Worm (Caenorhabditis elegans) whole organism, L4 larva: ENCODE measurements around the gene C06A12.3.

ENCODE experiments used
- D1046.2 ChIP-seq: fragments of 200-800 bp; sonication (Bioruptor generic); IDR thresholded peaks from 2 replicates; pipeline ENCODE4 v1.3.6; 2022; ENCODE audit warnings: missing genetic modification characterization, missing compliant biosample characterization
- arid-1 ChIP-seq: fragments of 200-800 bp; sonication (Bioruptor generic); conservative IDR thresholded peaks from 2 replicates; pipeline ENCODE4 v1.3.6; 2022; ENCODE audit warnings: missing genetic modification reagents, missing genetic modification characterization, missing compliant biosample characterization
- ceh-82 ChIP-seq: sonication (generic microtip); optimal IDR thresholded peaks from 2 replicates; lab custom pipeline; 2017; ENCODE audit warnings: missing biosample characterization, missing genetic modification characterization
- ces-1 ChIP-seq: fragments of 150-350 bp; sonication (generic microtip); optimal IDR thresholded peaks from 4 replicates; lab custom pipeline; 2014; ENCODE audit warnings: missing biosample characterization, missing genetic modification reagents, missing genetic modification characterization
- lim-7 ChIP-seq: fragments of 200-800 bp; sonication (Bioruptor generic); IDR thresholded peaks from 2 replicates; pipeline ENCODE4 v1.3.6; 2022; ENCODE audit warnings: missing genetic modification characterization, missing compliant biosample characterization
- mep-1 ChIP-seq: fragments of 150-350 bp; sonication (generic microtip); optimal IDR thresholded peaks from 3 replicates; lab custom pipeline; 2014; ENCODE audit warnings: missing biosample characterization, missing genetic modification characterization
- nhr-237 ChIP-seq: sonication (generic microtip); optimal IDR thresholded peaks from 2 replicates; lab custom pipeline; 2017; ENCODE audit warnings: missing biosample characterization, missing genetic modification characterization
- skn-1 ChIP-seq: fragments of 150-350 bp; optimal IDR thresholded peaks from 2 replicates; lab custom pipeline; 2014; ENCODE audit warnings: missing biosample characterization, missing genetic modification characterization
- snpc-4 ChIP-seq: fragments of 150-350 bp; optimal IDR thresholded peaks from 2 replicates; lab custom pipeline; 2014; ENCODE audit warnings: missing biosample characterization, missing genetic modification characterization
- ztf-11 ChIP-seq: fragments of 150-350 bp; optimal IDR thresholded peaks from 2 replicates; lab custom pipeline; 2014; ENCODE audit warnings: missing biosample characterization, missing genetic modification characterization

DNA sequence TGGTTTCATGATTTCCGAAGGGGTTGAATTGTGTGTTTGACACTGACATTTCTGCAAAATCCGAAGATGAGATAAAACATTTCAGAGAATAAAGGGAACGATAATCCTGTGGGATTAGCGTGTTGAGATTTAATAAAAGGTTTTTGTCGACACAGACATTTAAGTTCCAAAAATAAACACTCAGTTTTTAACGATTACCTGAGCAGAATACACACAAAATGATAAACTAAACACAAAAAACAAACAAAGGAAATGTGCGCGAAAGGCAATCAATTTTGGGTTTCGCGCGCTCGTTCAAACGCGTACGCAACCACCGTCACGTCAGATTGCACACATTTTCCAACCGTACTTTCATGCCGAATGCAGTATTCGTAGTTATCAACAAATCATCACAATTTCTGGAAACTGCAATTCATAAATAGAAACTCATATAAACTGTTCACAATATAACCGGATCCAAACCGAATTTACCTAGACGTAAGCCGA, 33.7 kb downstream of the C06A12.3 start, which contains the start of gene rif-1.1:
- no peak for TF ChIP-seq snpc-4
- TF ChIP-seq ceh-82 (tag; lab: Kevin White, UChicago): no peak
- TF ChIP-seq ces-1: no peak
- TF ChIP-seq ztf-11: no peak
- TF ChIP-seq mep-1: no peak
- TF ChIP-seq lim-7: no peak
- no peak for TF ChIP-seq arid-1 (GFP tag; lab: Robert Waterston, UW)
- no peak for TF ChIP-seq nhr-237 (tag; lab: Kevin White, UChicago)
- TF ChIP-seq D1046.2 (GFP tag; lab: Robert Waterston, UW): no peak
- no peak for TF ChIP-seq skn-1 (tag; lab: Kevin White, UChicago)
